Fruit fly (Drosophila melanogaster) whole organism, prepupa: ENCODE results near the gene Sgs5bis.

Source experiments
- Blimp-1 ChIP-seq: fragments of 200-800 bp; sonication (Bioruptor generic); optimal IDR thresholded peaks from 3 replicates; lab custom pipeline; 2017; ENCODE audit warnings: missing biosample characterization, missing genetic modification characterization, mild to moderate bottlenecking, moderate library complexity, missing genetic modification reagents
- CG34406 ChIP-seq: fragments of 200-800 bp; sonication (Bioruptor generic); optimal IDR thresholded peaks from 3 replicates; lab custom pipeline; 2016; ENCODE audit warnings: missing biosample characterization, missing genetic modification characterization
- OdsH ChIP-seq: fragments of 200-800 bp; sonication (Bioruptor generic); optimal IDR thresholded peaks from 3 replicates; lab custom pipeline; 2016; ENCODE audit warnings: missing biosample characterization, missing genetic modification characterization
- fd59A ChIP-seq: fragments of 200-800 bp; sonication (Bioruptor generic); optimal IDR thresholded peaks from 2 replicates; lab custom pipeline; 2017; ENCODE audit warnings: missing biosample characterization, mild to moderate bottlenecking, missing genetic modification characterization, missing genetic modification reagents

- TF ChIP-seq CG34406 (GFP tag; lab: Kevin White, UChicago) (no peak), OdsH (GFP tag; lab: Kevin White, UChicago) (no peak), fd59A (GFP tag; lab: Kevin White, UChicago) (no peak), Blimp-1 (GFP tag; lab: Kevin White, UChicago) (no peak)
These were observed 17.6 kb downstream of the Sgs5bis start for dm6 chr3R:17611836-17612235.
